Fruit fly (Drosophila melanogaster): ENCODE data around the gene tna.

The tna gene

DNA sequence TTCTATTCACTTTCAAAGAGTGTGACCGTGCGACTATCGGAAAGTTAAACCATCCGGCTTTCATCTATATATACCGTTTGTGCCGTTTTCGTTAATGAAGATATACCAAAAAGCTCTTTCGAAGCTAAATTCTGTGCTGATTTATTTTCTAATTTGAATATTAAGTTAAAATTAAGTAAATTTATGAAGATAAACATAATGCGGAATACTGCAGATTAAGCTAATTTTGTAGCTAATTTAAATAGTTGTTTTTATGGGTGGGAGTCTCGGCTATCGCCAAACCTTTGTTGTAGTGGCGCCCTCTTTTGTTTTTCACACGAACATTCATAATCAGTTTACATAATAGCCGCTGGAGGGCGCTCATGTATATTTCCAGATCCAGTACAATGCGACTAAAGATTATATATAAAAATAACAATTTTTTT lies 63.8 kb downstream of the tna start, which contains the start of gene Aps (continued):
- TF ChIP-seq Hey (tag; optimal IDR thresholded peaks at IDR 0.05): no peak
- peak; percentile 15 for TF ChIP-seq pnt (GFP tag; optimal IDR thresholded peaks at IDR 0.05)
- TF ChIP-seq pan (optimal IDR thresholded peaks at IDR 0.05): no peak
- peak in 1 of 2 experiments; percentile 55 for TF ChIP-seq pan (GFP tag; optimal IDR thresholded peaks at IDR 0.05 in 1 of 2, IDR thresholded peaks at IDR 0.05 in 1 of 2)
- TF ChIP-seq Hr78 (GFP tag; optimal IDR thresholded peaks at IDR 0.05): no peak
- no peak for TF ChIP-seq CG6765 (GFP tag; optimal IDR thresholded peaks at IDR 0.05)
- TF ChIP-seq CG6791 (GFP tag; IDR thresholded peaks at IDR 0.05; ENCODE audit: partially characterized antibody): no peak
- TF ChIP-seq CG30403 (GFP tag; optimal IDR thresholded peaks at IDR 0.05): peak; percentile 71
- peak; percentile 55 for TF ChIP-seq BEAF-32 (GFP tag; optimal IDR thresholded peaks at IDR 0.05)
- no peak for TF ChIP-seq Elba2 (GFP tag; optimal IDR thresholded peaks at IDR 0.05)
- TF ChIP-seq CG10565 (GFP tag; optimal IDR thresholded peaks at IDR 0.05): no peak
- no peak for TF ChIP-seq Adf1 (GFP tag; IDR thresholded peaks at IDR 0.05)
- TF ChIP-seq bcd (GFP tag; optimal IDR thresholded peaks at IDR 0.05): peak; percentile 35
- TF ChIP-seq bowl (GFP tag; IDR thresholded peaks at IDR 0.05): no peak
- TF ChIP-seq Hr39 (optimal IDR thresholded peaks at IDR 0.05): no peak
- no peak for TF ChIP-seq CG15479 (GFP tag; optimal IDR thresholded peaks at IDR 0.05)
- TF ChIP-seq CG12155 (GFP tag; optimal IDR thresholded peaks at IDR 0.05): peak; percentile 46
- TF ChIP-seq CG7786 (GFP tag; optimal IDR thresholded peaks at IDR 0.05): no peak
- no peak for TF ChIP-seq CG17186 (GFP tag; optimal IDR thresholded peaks at IDR 0.05)
- no peak for TF ChIP-seq da (GFP tag; optimal IDR thresholded peaks at IDR 0.05)
- no peak for TF ChIP-seq CG31365 (tag; optimal IDR thresholded peaks at IDR 0.05)
- no peak for TF ChIP-seq z (GFP tag; IDR thresholded peaks at IDR 0.05)
- peak; percentile 87 for TF ChIP-seq CG9797 (GFP tag; optimal IDR thresholded peaks at IDR 0.05)
- TF ChIP-seq usp (GFP tag; optimal IDR thresholded peaks at IDR 0.05): no peak
- TF ChIP-seq ap (GFP tag; IDR thresholded peaks at IDR 0.05): no peak
- TF ChIP-seq yki (optimal IDR thresholded peaks at IDR 0.05): no peak

DNA sequence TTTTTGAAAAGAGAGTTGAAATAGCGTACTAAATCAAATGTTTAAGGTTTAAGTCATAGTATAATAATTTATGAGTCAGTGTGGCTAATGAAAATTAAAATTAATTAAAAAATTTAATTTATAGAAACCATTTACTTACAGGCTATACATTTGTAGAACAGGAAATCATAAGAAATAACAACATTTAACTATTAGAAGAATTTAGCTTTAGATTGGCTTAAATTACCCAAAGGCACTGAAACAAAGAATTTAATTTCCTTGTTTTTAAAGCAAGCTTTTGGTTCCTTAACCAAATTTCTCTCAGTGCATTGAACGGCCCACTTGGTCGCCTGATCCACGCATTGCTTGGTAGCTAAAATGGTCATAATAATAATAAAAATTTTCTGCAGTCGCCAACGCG lies 68.1 kb downstream of the tna start:
- no peak for TF ChIP-seq slbo (GFP tag; IDR thresholded peaks at IDR 0.05)
- peak in 1 of 2 experiments; percentile 1 for TF ChIP-seq bsh (GFP tag; optimal IDR thresholded peaks at IDR 0.05)
- peak; percentile 57 for TF ChIP-seq sens (GFP tag)
- peak; percentile 8 for TF ChIP-seq CG2712 (tag; optimal IDR thresholded peaks at IDR 0.05)
- TF ChIP-seq Mad (GFP tag; optimal IDR thresholded peaks at IDR 0.05): no peak
- TF ChIP-seq CG9817 (tag; optimal IDR thresholded peaks at IDR 0.05): no peak
- TF ChIP-seq dmrt11E (tag; optimal IDR thresholded peaks at IDR 0.05): no peak
- TF ChIP-seq Drgx (GFP tag; IDR thresholded peaks at IDR 0.05): peak; percentile 45; the same call in 1 of the 2 replicates
- TF ChIP-seq ind (GFP tag; optimal IDR thresholded peaks at IDR 0.05): no peak
- no peak for TF ChIP-seq HLH3B (GFP tag; IDR thresholded peaks at IDR 0.05)
- TF ChIP-seq CG11504 (tag; optimal IDR thresholded peaks at IDR 0.05): peak; percentile 8
- no peak for TF ChIP-seq CG2889 (GFP tag; IDR thresholded peaks at IDR 0.05)

DNA sequence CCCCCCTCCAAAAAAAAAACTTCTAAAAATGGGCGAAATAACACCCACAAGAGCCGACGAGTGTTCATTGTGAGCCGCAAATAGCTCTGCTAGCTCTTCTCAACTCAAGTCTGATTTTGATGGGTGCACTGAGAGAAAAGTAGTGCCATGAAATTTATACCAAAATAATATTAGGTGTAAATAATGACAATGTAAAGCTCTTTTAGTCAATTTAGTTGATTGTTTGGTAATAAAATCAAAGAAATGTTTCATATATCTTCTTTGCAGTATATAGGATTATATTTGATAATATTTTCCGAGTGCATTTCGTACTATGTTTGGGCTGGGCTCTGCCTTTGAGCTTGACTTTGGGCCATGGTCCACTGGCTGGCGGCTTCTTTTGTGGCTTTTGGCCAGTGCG lies 69.4 kb downstream of the tna start:
- TF ChIP-seq Ada2b (GFP tag; IDR thresholded peaks at IDR 0.05): peak; percentile 24; the same call in 1 of the 2 replicates
- peak; percentile 25 for TF ChIP-seq dmrt99B (tag; optimal IDR thresholded peaks at IDR 0.05)
- TF ChIP-seq tin (GFP tag; optimal IDR thresholded peaks at IDR 0.05): no peak
- peak; percentile 11 for TF ChIP-seq CG2712 (tag; optimal IDR thresholded peaks at IDR 0.05)
- peak; percentile 20 for TF ChIP-seq CG10979 (tag; optimal IDR thresholded peaks at IDR 0.05)
- peak; percentile 15 for TF ChIP-seq Blimp-1 (GFP tag; optimal IDR thresholded peaks at IDR 0.05)
- peak; percentile 25 for TF ChIP-seq gem (tag; optimal IDR thresholded peaks at IDR 0.05)
- peak; percentile 24 for TF ChIP-seq phol (tag; optimal IDR thresholded peaks at IDR 0.05)
- TF ChIP-seq Xrp1 (GFP tag; IDR thresholded peaks at IDR 0.05): peak; percentile 34; the same call in 1 of the 2 replicates
- peak; percentile 51 for TF ChIP-seq CG11504 (tag; optimal IDR thresholded peaks at IDR 0.05)
- TF ChIP-seq vvl (GFP tag; IDR thresholded peaks at IDR 0.05): 0 out of 2 replicates have a peak, but pooled peaks have one; percentile 14
- no peak for TF ChIP-seq inv (GFP tag; IDR thresholded peaks at IDR 0.05; ENCODE audit: partially characterized antibody)
- TF ChIP-seq nmo (GFP tag; optimal IDR thresholded peaks at IDR 0.05): peak; percentile 9
- no peak for TF ChIP-seq CG31224 (GFP tag; IDR thresholded peaks at IDR 0.05)
- no peak for TF ChIP-seq hkb (optimal IDR thresholded peaks at IDR 0.05)
- peak; percentile 34; the same call in 1 of the 2 replicates for TF ChIP-seq hkb (GFP tag; IDR thresholded peaks at IDR 0.05)

Measured in whole organism, embryonic.